Fruit fly (Drosophila melanogaster) whole organism, adult: ENCODE measurements around the gene CG7488.

Source experiments
- CG14711 ChIP-seq: fragments of 200-800 bp; sonication (Bioruptor generic); optimal IDR thresholded peaks from 2 replicates; lab custom pipeline; 2018; ENCODE audit warnings: missing biosample characterization, mild to moderate bottlenecking, missing genetic modification characterization, moderate library complexity
- CG7045 ChIP-seq: fragments of 200-800 bp; sonication (Bioruptor generic); optimal IDR thresholded peaks from 2 replicates; lab custom pipeline; 2017; ENCODE audit warnings: missing biosample characterization, mild to moderate bottlenecking, missing genetic modification characterization
- bab1 ChIP-seq: fragments of 200-800 bp; sonication (Bioruptor generic); optimal IDR thresholded peaks from 3 replicates; lab custom pipeline; 2019; ENCODE audit warnings: missing biosample characterization, mild to moderate bottlenecking, missing genetic modification characterization, moderate library complexity

DNA sequence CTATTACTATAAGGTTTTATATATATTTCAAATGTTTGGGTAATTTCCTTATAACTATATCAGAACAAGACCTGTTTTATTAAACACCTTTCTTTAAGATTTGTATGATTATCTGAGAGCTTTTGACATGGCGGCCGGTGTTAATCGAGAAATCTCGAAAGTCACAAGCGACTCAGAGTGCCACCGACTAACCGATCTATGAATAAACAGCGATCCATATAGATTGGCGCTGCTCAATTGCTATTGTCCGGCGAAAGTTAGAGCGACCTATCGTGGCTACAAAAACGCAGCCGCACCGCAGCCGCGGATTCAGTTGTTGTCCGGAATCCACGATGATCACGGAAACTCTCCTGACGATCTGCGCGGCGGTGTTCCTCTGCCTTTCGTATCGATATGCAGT lies 31.9 kb upstream of the CG7488 start, which contains the start of gene Cyp304a1:
- no peak for TF ChIP-seq CG14711 (tag; lab: Kevin White, UChicago)
- no peak for TF ChIP-seq CG7045 (GFP tag; lab: Kevin White, UChicago)
- TF ChIP-seq bab1 = no peak
